Worm (Caenorhabditis elegans): ENCODE results near the gene M01B2.10.

ce11 chrV:15240215-15240614 is 22.0 kb downstream of the M01B2.10 start, which contains the start of gene srw-11:
- no peak for TF ChIP-seq ets-4 (tag; optimal IDR thresholded peaks at IDR 0.05)
- no peak for TF ChIP-seq tbx-7 (tag; optimal IDR thresholded peaks at IDR 0.05)
- TF ChIP-seq nhr-11 (tag; optimal IDR thresholded peaks at IDR 0.05) = no peak
- TF ChIP-seq fkh-10 (GFP tag; optimal IDR thresholded peaks at IDR 0.05) = no peak
- TF ChIP-seq ama-1 (optimal IDR thresholded peaks at IDR 0.05) = no peak
- TF ChIP-seq mec-3 (tag; optimal IDR thresholded peaks at IDR 0.05; ENCODE audit: borderline replicate concordance) = no peak
- no peak for TF ChIP-seq npax-4 (tag; optimal IDR thresholded peaks at IDR 0.05)
